Fruit fly (Drosophila melanogaster) whole organism, wandering third instar larva: ENCODE results near the gene eIF3i.

ENCODE experiments used
- N ChIP-seq: fragments of >200 bp; optimal IDR thresholded peaks from 2 replicates; lab custom pipeline; 2018; ENCODE audit warnings: missing biosample characterization, missing external identifiers, missing genetic modification characterization
- dmrt93B ChIP-seq: fragments of 200-800 bp; sonication (Bioruptor generic); optimal IDR thresholded peaks from 2 replicates; lab custom pipeline; 2018; ENCODE audit warnings: missing biosample characterization, mild to moderate bottlenecking, missing genetic modification characterization

- TF ChIP-seq dmrt93B (GFP tag; lab: Kevin White, UChicago) (peak; percentile 95), N (GFP tag; lab: Kevin White, UChicago) (no peak)
Observed at dm6 chr2L:4945300-4945699, 22.3 kb downstream of the eIF3i start, which contains the start of the genes mRpL24 and betaggt-I.
